Worm (Caenorhabditis elegans) whole organism, mixed stage, embryonic: ENCODE results near the gene F21G4.1.

ENCODE experiments used
- cnd-1 ChIP-seq: fragments of 200-800 bp; sonication (Bioruptor generic); optimal IDR thresholded peaks from 2 replicates; lab custom pipeline; 2018; ENCODE audit warnings: mild to moderate bottlenecking, missing genetic modification characterization, missing compliant biosample characterization
- nhr-237 ChIP-seq: fragments of 150-350 bp; optimal IDR thresholded peaks from 2 replicates; lab custom pipeline; 2014; ENCODE audit warnings: missing biosample characterization, missing genetic modification characterization
- nhr-28 ChIP-seq: fragments of 150-350 bp; optimal IDR thresholded peaks from 2 replicates; lab custom pipeline; 2014; ENCODE audit warnings: missing biosample characterization, missing genetic modification characterization
- nhr-76 ChIP-seq: sonication (generic microtip); optimal IDR thresholded peaks from 2 replicates; lab custom pipeline; 2017; ENCODE audit warnings: missing biosample characterization, missing genetic modification characterization

- TF ChIP-seq nhr-76, result no peak
- TF ChIP-seq nhr-237 (tag; lab: Kevin White, UChicago), result no peak
- TF ChIP-seq cnd-1 (tag; lab: Kevin White, UChicago), result no peak
- no peak for TF ChIP-seq nhr-28 (tag; lab: Kevin White, UChicago)
Observed at ce11 chrX:9924962-9925361, 32.8 kb upstream of the F21G4.1 start, which contains the start of gene ugt-23.
